Worm (Caenorhabditis elegans) whole organism, L3 larva: Measurements from ENCODE around the gene Y15E3A.5.

ENCODE experiments used
- R02D3.7 ChIP-seq: fragments of 150-350 bp; optimal IDR thresholded peaks from 2 replicates; lab custom pipeline; 2014; ENCODE audit warnings: missing biosample characterization, missing genetic modification characterization
- ceh-28 ChIP-seq: fragments of 150-350 bp; optimal IDR thresholded peaks from 2 replicates; lab custom pipeline; 2014; ENCODE audit warnings: missing biosample characterization, missing genetic modification reagents, missing genetic modification characterization
- ceh-82 ChIP-seq: fragments of 150-350 bp; optimal IDR thresholded peaks from 2 replicates; lab custom pipeline; 2014; ENCODE audit warnings: missing biosample characterization, missing genetic modification characterization
- egl-27 ChIP-seq: sonication (generic microtip); optimal IDR thresholded peaks from 4 replicates; lab custom pipeline; 2017; ENCODE audit warnings: missing biosample characterization, missing genetic modification reagents, missing genetic modification characterization
- elt-1 ChIP-seq: fragments of 150-350 bp; optimal IDR thresholded peaks from 2 replicates; lab custom pipeline; 2014; ENCODE audit warnings: missing biosample characterization, missing genetic modification characterization
- lsy-12 ChIP-seq: sonication (generic microtip); optimal IDR thresholded peaks from 2 replicates; lab custom pipeline; 2016; ENCODE audit warnings: mild to moderate bottlenecking, missing genetic modification characterization, missing compliant biosample characterization
- mdl-1 ChIP-seq: fragments of 150-350 bp; optimal IDR thresholded peaks from 2 replicates; lab custom pipeline; 2014; ENCODE audit warnings: missing biosample characterization, missing genetic modification characterization
- nhr-12 ChIP-seq: fragments of 150-350 bp; optimal IDR thresholded peaks from 2 replicates; lab custom pipeline; 2014; ENCODE audit warnings: missing biosample characterization, missing genetic modification characterization
- snpc-4 ChIP-seq: fragments of 150-350 bp; optimal IDR thresholded peaks from 2 replicates; lab custom pipeline; 2014; ENCODE audit warnings: missing biosample characterization, missing genetic modification characterization
- ztf-11 ChIP-seq: fragments of 150-350 bp; optimal IDR thresholded peaks from 2 replicates; lab custom pipeline; 2014; ENCODE audit warnings: missing biosample characterization, missing genetic modification characterization

DNA sequence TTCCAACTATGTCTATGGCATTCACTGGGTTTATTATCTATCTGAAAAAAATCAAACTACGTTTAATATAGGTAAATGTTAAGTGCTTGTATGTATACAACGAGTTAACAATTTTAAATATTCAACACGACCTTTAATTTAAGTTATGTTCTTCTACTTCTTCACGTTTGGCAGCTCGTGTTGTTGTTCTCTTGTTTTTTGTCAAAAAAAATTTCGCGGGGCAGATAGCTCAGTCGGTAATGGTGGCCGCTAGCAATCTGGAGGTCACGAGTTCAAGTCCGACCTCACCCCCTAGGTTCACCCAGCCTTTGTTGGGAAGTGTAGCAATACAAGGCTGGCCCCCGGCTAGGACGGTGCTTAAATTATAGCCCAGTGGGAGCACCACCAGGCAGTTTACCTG lies 12.5 kb downstream of the Y15E3A.5 start:
- TF ChIP-seq egl-27 (tag; lab: Kevin White, UChicago), result no peak
- TF ChIP-seq snpc-4 (tag; lab: Kevin White, UChicago), result no peak
- no peak for TF ChIP-seq ztf-11 (tag; lab: Kevin White, UChicago)
- TF ChIP-seq nhr-12 (tag; lab: Kevin White, UChicago), result no peak
- no peak for TF ChIP-seq lsy-12 (tag; lab: Kevin White, UChicago)
- no peak for TF ChIP-seq mdl-1 (tag; lab: Kevin White, UChicago)
- TF ChIP-seq ceh-28, result no peak
- TF ChIP-seq ceh-82 (tag; lab: Kevin White, UChicago), result no peak
- TF ChIP-seq R02D3.7, result no peak
- TF ChIP-seq elt-1 (tag; lab: Kevin White, UChicago), result no peak
